Fruit fly (Drosophila melanogaster) whole organism, adult: ENCODE data around the gene CG7453.

Source experiments
- CG11617 ChIP-seq: fragments of 200-800 bp; sonication (Bioruptor generic); optimal IDR thresholded peaks from 2 replicates; lab custom pipeline; 2017; ENCODE audit warnings: mild to moderate bottlenecking, missing biosample characterization, missing genetic modification reagents, missing genetic modification characterization
- CG12768 ChIP-seq: fragments of 200-800 bp; sonication (Bioruptor generic); optimal IDR thresholded peaks from 2 replicates; lab custom pipeline; 2017; ENCODE audit warnings: missing biosample characterization, missing genetic modification characterization, mild to moderate bottlenecking, moderate library complexity, missing genetic modification reagents
- CG14711 ChIP-seq: fragments of 200-800 bp; sonication (Bioruptor generic); optimal IDR thresholded peaks from 2 replicates; lab custom pipeline; 2018; ENCODE audit warnings: missing biosample characterization, mild to moderate bottlenecking, missing genetic modification characterization, moderate library complexity
- CG1620 ChIP-seq: fragments of 200-800 bp; sonication (Bioruptor generic); optimal IDR thresholded peaks from 2 replicates; lab custom pipeline; 2016; ENCODE audit warnings: missing biosample characterization, missing genetic modification characterization
- CG33017 ChIP-seq: fragments of 200-800 bp; sonication (Bioruptor generic); optimal IDR thresholded peaks from 2 replicates; lab custom pipeline; 2018; ENCODE audit warnings: missing biosample characterization, mild to moderate bottlenecking, missing genetic modification characterization, moderate library complexity
- CG5204 ChIP-seq: fragments of 200-800 bp; sonication (Bioruptor generic); optimal IDR thresholded peaks from 2 replicates; lab custom pipeline; 2016; ENCODE audit warnings: missing biosample characterization, missing genetic modification characterization
- CG7045 ChIP-seq: fragments of 200-800 bp; sonication (Bioruptor generic); optimal IDR thresholded peaks from 2 replicates; lab custom pipeline; 2017; ENCODE audit warnings: missing biosample characterization, mild to moderate bottlenecking, missing genetic modification characterization
- CG7101 ChIP-seq: fragments of 200-800 bp; sonication (Bioruptor generic); optimal IDR thresholded peaks from 2 replicates; lab custom pipeline; 2018; ENCODE audit warnings: missing biosample characterization, mild to moderate bottlenecking, missing genetic modification characterization, moderate library complexity
- Clk ChIP-seq: fragments of 200-800 bp; sonication (Bioruptor generic); optimal IDR thresholded peaks from 2 replicates; lab custom pipeline; 2017; ENCODE audit warnings: missing biosample characterization, missing genetic modification characterization
- Crg-1 ChIP-seq: fragments of 200-800 bp; sonication (Bioruptor generic); optimal IDR thresholded peaks from 2 replicates; lab custom pipeline; 2016; ENCODE audit warnings: missing biosample characterization, missing genetic modification characterization
- Hr96 ChIP-seq: fragments of 200-800 bp; sonication (Bioruptor generic); optimal IDR thresholded peaks from 2 replicates; lab custom pipeline; 2016; ENCODE audit warnings: missing biosample characterization, missing genetic modification characterization
- Mnt ChIP-seq: fragments of 200-800 bp; sonication (Bioruptor generic); optimal IDR thresholded peaks from 2 replicates; lab custom pipeline; 2016; ENCODE audit warnings: missing biosample characterization, mild to moderate bottlenecking, missing genetic modification characterization
- bab1 ChIP-seq: fragments of 200-800 bp; sonication (Bioruptor generic); optimal IDR thresholded peaks from 3 replicates; lab custom pipeline; 2019; ENCODE audit warnings: missing biosample characterization, mild to moderate bottlenecking, missing genetic modification characterization, moderate library complexity
- cic ChIP-seq: fragments of 200-800 bp; sonication (Bioruptor generic); optimal IDR thresholded peaks from 2 replicates; lab custom pipeline; 2017; ENCODE audit warnings: missing biosample characterization, mild to moderate bottlenecking, missing genetic modification characterization, moderate library complexity
- cnc ChIP-seq, 2 experiments: fragments of >200 bp; optimal IDR thresholded peaks; 2 replicates each; lab custom pipeline; 2017
- kay ChIP-seq: fragments of 200-800 bp; sonication (Bioruptor generic); peaks from one replicate; lab custom pipeline; 2016; ENCODE audit warnings: missing biosample characterization, missing genetic modification characterization, borderline replicate concordance
- ovo ChIP-seq: fragments of 200-800 bp; sonication (Bioruptor generic); optimal IDR thresholded peaks from 2 replicates; lab custom pipeline; 2016; ENCODE audit warnings: missing biosample characterization, missing genetic modification characterization
- pad ChIP-seq: fragments of 200-800 bp; sonication (Bioruptor generic); optimal IDR thresholded peaks from 3 replicates; lab custom pipeline; 2017; ENCODE audit warnings: missing biosample characterization, missing genetic modification characterization, mild to moderate bottlenecking, moderate library complexity, missing genetic modification reagents
- tj ChIP-seq: fragments of 200-800 bp; sonication (Bioruptor generic); optimal IDR thresholded peaks from 3 replicates; lab custom pipeline; 2017; ENCODE audit warnings: missing biosample characterization, mild to moderate bottlenecking, missing genetic modification characterization, moderate library complexity
- toe ChIP-seq: fragments of 200-800 bp; sonication (Bioruptor generic); optimal IDR thresholded peaks from 2 replicates; lab custom pipeline; 2016; ENCODE audit warnings: missing biosample characterization, missing genetic modification characterization

CG7453 gene

dm6 chrX:19216671-19217070 lies 36.7 kb downstream of the CG7453 start:
- TF ChIP-seq ovo (GFP tag; lab: Kevin White, UChicago) (no peak), CG1620 (GFP tag; lab: Kevin White, UChicago) (no peak), Hr96 (GFP tag; lab: Kevin White, UChicago) (no peak), Clk (no peak), CG5204 (GFP tag; lab: Kevin White, UChicago) (no peak), kay (no peak), CG14711 (tag; lab: Kevin White, UChicago) (no peak), CG12768 (GFP tag; lab: Kevin White, UChicago) (no peak), CG11617 (GFP tag; lab: Kevin White, UChicago) (no peak), CG33017 (tag; lab: Kevin White, UChicago) (no peak), CG7101 (tag; lab: Kevin White, UChicago) (no peak), CG7045 (no peak), bab1 (GFP tag; lab: Kevin White, UChicago) (no peak), cnc (optimal IDR thresholded peaks at IDR 0.05; lab: Kevin White, UChicago) (no peak), pad (no peak), toe (no peak), cic (GFP tag; lab: Kevin White, UChicago) (no peak), Mnt (GFP tag; lab: Kevin White, UChicago) (no peak), Crg-1 (GFP tag; lab: Kevin White, UChicago) (no peak)

DNA sequence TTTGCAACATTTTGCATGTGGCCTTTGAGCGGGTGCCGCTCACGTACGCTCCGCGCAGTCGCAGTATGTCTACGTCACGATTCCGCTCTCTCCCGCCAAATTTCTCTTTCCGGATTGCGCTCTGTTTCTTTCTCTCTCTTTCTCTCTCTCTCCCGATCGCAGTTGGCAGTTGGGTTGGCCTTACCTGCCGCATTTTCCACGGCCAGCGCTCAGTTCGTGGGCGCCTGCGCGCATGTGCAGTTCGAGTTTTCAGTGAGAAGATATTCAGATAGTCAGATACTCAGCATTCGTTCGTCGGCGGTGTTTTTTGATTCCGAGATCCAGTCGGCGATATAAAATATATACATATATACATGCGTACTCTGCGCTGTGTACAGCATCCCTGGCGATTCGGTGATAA lies 40.4 kb downstream of the CG7453 start, which contains the start of gene CG7884:
TSS of gene CG7884 (plus strand) at position 208 of the 400 bp plus-strand sequence.
- TF ChIP-seq kay (no peak), CG7101 (tag; lab: Kevin White, UChicago) (no peak), ovo (GFP tag; lab: Kevin White, UChicago) (no peak), CG1620 (GFP tag; lab: Kevin White, UChicago) (no peak), bab1 (GFP tag; lab: Kevin White, UChicago) (no peak), CG5204 (GFP tag; lab: Kevin White, UChicago) (no peak), CG33017 (tag; lab: Kevin White, UChicago) (no peak), Crg-1 (GFP tag; lab: Kevin White, UChicago) (no peak), toe (no peak), CG12768 (GFP tag; lab: Kevin White, UChicago) (no peak), cnc (optimal IDR thresholded peaks at IDR 0.05; lab: Kevin White, UChicago) (no peak), Clk (no peak), pad (no peak), Hr96 (GFP tag; lab: Kevin White, UChicago) (no peak), CG14711 (tag; lab: Kevin White, UChicago) (no peak), CG11617 (GFP tag; lab: Kevin White, UChicago) (no peak), CG7045 (no peak), tj (GFP tag; lab: Kevin White, UChicago) (no peak), cic (GFP tag; lab: Kevin White, UChicago) (no peak), Mnt (GFP tag; lab: Kevin White, UChicago) (no peak)

- TF ChIP-seq CG33017 (tag; lab: Kevin White, UChicago) (no peak), pad (no peak), Crg-1 (GFP tag; lab: Kevin White, UChicago) (no peak), cnc (optimal IDR thresholded peaks at IDR 0.05; lab: Kevin White, UChicago) (no peak), CG7045 (no peak), cic (GFP tag; lab: Kevin White, UChicago) (no peak), kay (no peak), CG5204 (GFP tag; lab: Kevin White, UChicago) (no peak), CG11617 (GFP tag; lab: Kevin White, UChicago) (no peak), bab1 (GFP tag; lab: Kevin White, UChicago) (no peak), Clk (no peak), CG7101 (tag; lab: Kevin White, UChicago) (no peak), CG12768 (GFP tag; lab: Kevin White, UChicago) (no peak), Hr96 (GFP tag; lab: Kevin White, UChicago) (no peak), ovo (GFP tag; lab: Kevin White, UChicago) (no peak), CG1620 (GFP tag; lab: Kevin White, UChicago) (no peak)
Observed at dm6 chrX:19220963-19221572, 41.1 kb downstream of the CG7453 start.

DNA sequence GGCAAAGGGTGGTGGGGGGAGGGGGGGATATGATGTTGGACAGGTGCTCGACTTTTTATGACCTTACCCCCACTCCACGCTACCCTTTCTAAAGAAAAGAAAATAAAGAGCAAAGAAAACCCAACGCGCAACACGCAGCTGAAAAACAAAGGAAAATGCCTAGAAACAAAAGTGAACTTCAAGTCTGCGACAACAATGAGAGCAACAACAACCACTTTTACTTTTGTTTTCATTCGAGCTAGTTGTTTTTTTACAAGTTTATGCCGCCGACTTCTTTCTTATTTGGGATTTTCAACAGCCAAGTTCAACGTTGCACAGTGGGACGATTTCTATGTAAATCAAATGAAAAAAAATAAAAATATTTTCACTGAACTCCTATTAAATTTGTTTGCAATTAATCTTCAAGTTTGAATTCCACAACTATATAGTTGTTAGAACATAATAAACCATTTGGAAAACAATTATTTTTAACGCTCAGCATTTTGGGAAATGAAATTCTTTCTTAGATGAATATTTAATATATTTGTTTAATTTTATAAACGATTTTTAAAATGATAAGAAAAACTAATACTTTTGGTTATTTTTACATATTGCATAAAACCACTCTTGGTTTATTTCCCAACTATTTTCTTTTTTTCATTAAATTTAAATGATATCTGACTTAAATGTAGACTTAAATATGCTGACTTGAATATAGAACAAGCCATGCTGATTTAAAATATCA lies 44.8 kb downstream of the CG7453 start:
- no peak for TF ChIP-seq CG5204 (GFP tag; lab: Kevin White, UChicago)
- TF ChIP-seq ovo (GFP tag; lab: Kevin White, UChicago): no peak
- TF ChIP-seq CG14711 (tag; lab: Kevin White, UChicago): no peak
- TF ChIP-seq cic (GFP tag; lab: Kevin White, UChicago): no peak
- TF ChIP-seq tj (GFP tag; lab: Kevin White, UChicago): no peak
- TF ChIP-seq Clk: no peak
- TF ChIP-seq kay: no peak

DNA sequence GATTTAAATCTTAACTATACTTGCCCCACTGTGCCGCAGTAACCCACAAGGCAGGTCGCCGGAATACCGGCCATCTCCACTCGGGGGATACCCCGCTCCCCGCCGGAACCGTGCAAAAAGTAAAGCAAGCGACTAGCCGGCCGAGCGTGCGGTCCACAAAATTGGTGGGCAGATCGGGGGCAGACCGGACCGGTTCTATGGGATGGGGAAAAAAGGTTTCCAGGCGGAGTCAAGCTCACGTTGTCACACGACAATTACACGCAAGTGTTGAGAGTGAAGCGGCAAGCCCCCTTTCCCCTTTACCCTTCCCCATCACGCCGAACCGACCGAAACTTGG lies 45.3 kb downstream of the CG7453 start:
- TF ChIP-seq CG11617 (GFP tag; lab: Kevin White, UChicago): no peak
- no peak for TF ChIP-seq cnc (optimal IDR thresholded peaks at IDR 0.05; lab: Kevin White, UChicago)
- TF ChIP-seq CG1620 (GFP tag; lab: Kevin White, UChicago): no peak
- no peak for TF ChIP-seq tj (GFP tag; lab: Kevin White, UChicago)
- no peak for TF ChIP-seq bab1 (GFP tag; lab: Kevin White, UChicago)
- TF ChIP-seq cic (GFP tag; lab: Kevin White, UChicago): no peak
- TF ChIP-seq kay: no peak
- no peak for TF ChIP-seq CG12768 (GFP tag; lab: Kevin White, UChicago)
- no peak for TF ChIP-seq toe
- no peak for TF ChIP-seq pad
- no peak for TF ChIP-seq CG7045
- no peak for TF ChIP-seq Clk
- TF ChIP-seq Hr96 (GFP tag; lab: Kevin White, UChicago): no peak
- no peak for TF ChIP-seq CG33017 (tag; lab: Kevin White, UChicago)
- TF ChIP-seq Crg-1 (GFP tag; lab: Kevin White, UChicago): no peak
- TF ChIP-seq CG7101 (tag; lab: Kevin White, UChicago): no peak
- TF ChIP-seq CG5204 (GFP tag; lab: Kevin White, UChicago): no peak
- TF ChIP-seq ovo (GFP tag; lab: Kevin White, UChicago): no peak
